Fruit fly (Drosophila melanogaster) ovary, adult (tissue): ENCODE measurements around the gene CG32036.

ENCODE experiments used
- CG17801 ChIP-seq: fragments of 200-800 bp; optimal IDR thresholded peaks from 2 replicates; lab custom pipeline; 2019; ENCODE audit warnings: missing biosample characterization, mild to moderate bottlenecking, missing genetic modification characterization, moderate library complexity; ENCODE audit not compliant: partially characterized antibody

CG32036 gene

dm6 chr3L:9447239-9447777, 41.7 kb downstream of the CG32036 start:
- peak; percentile 39 for TF ChIP-seq CG17801 (GFP tag; lab: Kevin White, UChicago)

- TF ChIP-seq CG17801 (GFP tag; lab: Kevin White, UChicago): peak; percentile 10
Observed at dm6 chr3L:9446731-9447238, 42.2 kb downstream of the CG32036 start, which contains the start of gene CG3529. Gene CG3529 (plus strand): TSS chr3L:9446864.

- TF ChIP-seq CG17801 (GFP tag; lab: Kevin White, UChicago): no peak
Observed at dm6 chr3L:9442625-9443282, 46.3 kb downstream of the CG32036 start, which contains the start of gene Srg3. Gene Srg3 (plus strand): TSS chr3L:9443232.

dm6 chr3L:9441907-9442479, 47.0 kb downstream of the CG32036 start, which contains the start of the genes Bet3 and Nf-YA:
Gene Bet3 (minus strand): TSS chr3L:9442267.
Gene Nf-YA (minus strand): TSS chr3L:9442267.
- peak; percentile 22 for TF ChIP-seq CG17801 (GFP tag; lab: Kevin White, UChicago)

dm6 chr3L:9438858-9439257, 50.2 kb downstream of the CG32036 start:
- no peak for TF ChIP-seq CG17801 (GFP tag; lab: Kevin White, UChicago)
